Worm (Caenorhabditis elegans) whole organism, early embryonic: ENCODE data around the gene trm-1.

Experiments
- F13C5.2 ChIP-seq: sonication (generic microtip); optimal IDR thresholded peaks from 2 replicates; lab custom pipeline; 2017; ENCODE audit warnings: mild to moderate bottlenecking, missing genetic modification characterization, inconsistent platforms, missing compliant biosample characterization
- aly-1 ChIP-seq: sonication (generic microtip); optimal IDR thresholded peaks from 2 replicates; lab custom pipeline; 2016; ENCODE audit warnings: missing genetic modification characterization, missing compliant biosample characterization
- ama-1 ChIP-seq: fragments of 150-350 bp; optimal IDR thresholded peaks from 2 replicates; lab custom pipeline; 2014
- ceh-13 ChIP-seq: fragments of 200-800 bp; sonication (Bioruptor generic); optimal IDR thresholded peaks from 2 replicates; lab custom pipeline; 2018; ENCODE audit warnings: mild to moderate bottlenecking, missing genetic modification characterization, missing compliant biosample characterization
- tbx-11 ChIP-seq: fragments of 200-800 bp; sonication (Bioruptor generic); IDR thresholded peaks from 2 replicates; pipeline ENCODE4 v1.3.6; 2022; ENCODE audit warnings: missing genetic modification characterization, missing compliant biosample characterization
- tbx-37 ChIP-seq: fragments of 200-800 bp; sonication (Bioruptor generic); conservative IDR thresholded peaks from 2 replicates; pipeline ENCODE4 v1.3.6; 2022; ENCODE audit warnings: missing genetic modification reagents, missing genetic modification characterization, missing compliant biosample characterization
- tra-4 ChIP-seq: sonication (generic microtip); optimal IDR thresholded peaks from 2 replicates; lab custom pipeline; 2017; ENCODE audit warnings: missing genetic modification characterization, missing compliant biosample characterization

DNA sequence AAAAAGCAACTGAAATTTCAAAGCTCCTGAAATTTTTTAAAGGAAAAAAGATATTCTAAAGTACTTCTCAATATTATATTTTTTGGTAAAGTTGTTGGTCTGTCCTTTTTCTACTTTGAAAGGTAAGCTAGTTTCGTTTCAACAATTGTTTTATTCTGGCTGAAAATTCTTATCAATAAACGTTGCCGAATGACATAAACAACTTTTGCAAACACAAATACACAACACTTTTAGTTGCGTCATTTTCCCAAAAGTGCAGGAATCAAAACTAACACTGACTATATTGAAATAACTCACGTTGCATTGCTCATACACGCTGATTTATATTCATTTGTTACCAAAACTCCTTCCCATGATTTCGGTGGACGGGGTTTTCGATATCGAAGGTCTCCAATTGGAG, 19.7 kb downstream of the trm-1 start:
- TF ChIP-seq ama-1 (lab: Kevin White, UChicago) (no peak), aly-1 (tag; lab: Kevin White, UChicago) (no peak), tbx-37 (GFP tag; lab: Robert Waterston, UW) (no peak), tbx-11 (GFP tag; lab: Robert Waterston, UW) (no peak), F13C5.2 (tag; lab: Kevin White, UChicago) (no peak), tra-4 (tag; lab: Kevin White, UChicago) (no peak), ceh-13 (GFP tag; lab: Kevin White, UChicago) (no peak)
